Fruit fly (Drosophila melanogaster) whole organism, embryonic: Measurements from ENCODE around the gene CG13000.

Experiments
- Atf3 ChIP-seq: fragments of 200-800 bp; sonication (Bioruptor generic); optimal IDR thresholded peaks from 3 replicates; lab custom pipeline; 2016; ENCODE audit warnings: missing biosample characterization, missing genetic modification characterization
- CG1024 ChIP-seq: fragments of 200-800 bp; sonication (Bioruptor generic); IDR thresholded peaks from 2 replicates; pipeline ENCODE4 v1.3.6; 2022; ENCODE audit warnings: missing biosample characterization, missing genetic modification characterization
- CG10321 ChIP-seq: fragments of 200-800 bp; sonication (Bioruptor generic); IDR thresholded peaks from 2 replicates; pipeline ENCODE4 v1.3.6; 2022; ENCODE audit warnings: missing biosample characterization, missing genetic modification characterization
- CG10565 ChIP-seq: fragments of 200-800 bp; sonication (Bioruptor generic); optimal IDR thresholded peaks from 3 replicates; lab custom pipeline; 2016; ENCODE audit warnings: missing biosample characterization, mild to moderate bottlenecking, missing genetic modification characterization
- CG12219 ChIP-seq: fragments of 200-800 bp; sonication (Bioruptor generic); optimal IDR thresholded peaks from 3 replicates; lab custom pipeline; 2018; ENCODE audit warnings: missing biosample characterization, mild to moderate bottlenecking, missing genetic modification characterization
- CG13424 ChIP-seq: fragments of 200-800 bp; sonication (Bioruptor generic); optimal IDR thresholded peaks from 2 replicates; lab custom pipeline; 2019; ENCODE audit warnings: missing biosample characterization, mild to moderate bottlenecking, missing genetic modification characterization, moderate library complexity
- CG13894 ChIP-seq: fragments of 200-800 bp; sonication (Bioruptor generic); optimal IDR thresholded peaks from 3 replicates; lab custom pipeline; 2018; ENCODE audit warnings: missing biosample characterization, mild to moderate bottlenecking, missing genetic modification characterization, moderate library complexity
- CG14050 ChIP-seq: fragments of 200-800 bp; sonication (Bioruptor generic); IDR thresholded peaks from 3 replicates; pipeline ENCODE4 v1.3.6; 2022; ENCODE audit warnings: missing biosample characterization, missing genetic modification characterization
- CG14441 ChIP-seq: fragments of 200-800 bp; sonication (Bioruptor generic); IDR thresholded peaks from 2 replicates; pipeline ENCODE4 v1.3.6; 2022; ENCODE audit warnings: missing biosample characterization, missing genetic modification characterization
- CG17328 ChIP-seq: fragments of 200-800 bp; sonication (Bioruptor generic); IDR thresholded peaks from 2 replicates; pipeline ENCODE4 v1.3.6; 2022; ENCODE audit warnings: missing biosample characterization, missing genetic modification characterization
- CG17802 ChIP-seq: fragments of 200-800 bp; sonication (Bioruptor generic); optimal IDR thresholded peaks from 2 replicates; lab custom pipeline; 2018; ENCODE audit warnings: missing biosample characterization, mild to moderate bottlenecking, missing genetic modification characterization, moderate library complexity
- CG2116 ChIP-seq: fragments of 200-800 bp; sonication (Bioruptor generic); optimal IDR thresholded peaks from 3 replicates; lab custom pipeline; 2018; ENCODE audit warnings: missing biosample characterization, mild to moderate bottlenecking, missing genetic modification characterization
- CG2129 ChIP-seq: fragments of 200-800 bp; sonication (Bioruptor generic); IDR thresholded peaks from 2 replicates; pipeline ENCODE4 v1.3.6; 2022; ENCODE audit warnings: missing biosample characterization, missing genetic modification characterization; ENCODE audit not compliant: partially characterized antibody
- CG2199 ChIP-seq: fragments of 200-800 bp; sonication (Bioruptor generic); IDR thresholded peaks from 3 replicates; pipeline ENCODE4 v1.3.6; 2022; ENCODE audit warnings: missing biosample characterization, missing genetic modification characterization
- CG2889 ChIP-seq: fragments of 200-800 bp; sonication (Bioruptor generic); IDR thresholded peaks from 3 replicates; pipeline ENCODE4 v1.3.6; 2022; ENCODE audit warnings: missing biosample characterization, missing genetic modification characterization
- CG32532 ChIP-seq: fragments of 200-800 bp; sonication (Bioruptor generic); IDR thresholded peaks from 2 replicates; pipeline ENCODE4 v1.3.6; 2022; ENCODE audit warnings: missing biosample characterization, missing genetic modification characterization
- CG32767 ChIP-seq: fragments of 200-800 bp; sonication (Bioruptor generic); IDR thresholded peaks from 2 replicates; pipeline ENCODE4 v1.3.6; 2022; ENCODE audit warnings: missing biosample characterization, missing genetic modification characterization
- CG33213 ChIP-seq: fragments of 200-800 bp; sonication (Bioruptor generic); optimal IDR thresholded peaks from 3 replicates; lab custom pipeline; 2016; ENCODE audit warnings: missing biosample characterization, missing genetic modification characterization
- CG34422 ChIP-seq: fragments of 200-800 bp; sonication (Bioruptor generic); IDR thresholded peaks from 3 replicates; pipeline ENCODE4 v1.3.6; 2022; ENCODE audit warnings: missing biosample characterization, missing genetic modification characterization
- CG6654 ChIP-seq: fragments of 200-800 bp; sonication (Bioruptor generic); optimal IDR thresholded peaks from 2 replicates; lab custom pipeline; 2017; ENCODE audit warnings: missing biosample characterization, mild to moderate bottlenecking, missing genetic modification characterization
- CG6791 ChIP-seq: fragments of 200-800 bp; sonication (Bioruptor generic); IDR thresholded peaks from 3 replicates; pipeline ENCODE4 v1.3.6; 2022; ENCODE audit warnings: missing biosample characterization, missing genetic modification characterization; ENCODE audit not compliant: partially characterized antibody
- CG7357 ChIP-seq: fragments of 200-800 bp; sonication (Bioruptor generic); IDR thresholded peaks from 3 replicates; pipeline ENCODE4 v1.3.6; 2022; ENCODE audit warnings: missing biosample characterization, missing genetic modification characterization
- CG7786 ChIP-seq: fragments of 200-800 bp; sonication (Bioruptor generic); optimal IDR thresholded peaks from 2 replicates; lab custom pipeline; 2016; ENCODE audit warnings: missing biosample characterization, missing genetic modification characterization
- CG7963 ChIP-seq: fragments of 200-800 bp; sonication (Bioruptor generic); IDR thresholded peaks from 3 replicates; pipeline ENCODE4 v1.3.6; 2022; ENCODE audit warnings: missing biosample characterization, missing genetic modification characterization; ENCODE audit not compliant: partially characterized antibody
- CG8089 ChIP-seq: fragments of 200-800 bp; sonication (Bioruptor generic); optimal IDR thresholded peaks from 3 replicates; lab custom pipeline; 2016; ENCODE audit warnings: missing biosample characterization, missing genetic modification characterization
- CG8944 ChIP-seq: fragments of 200-800 bp; sonication (Bioruptor generic); optimal IDR thresholded peaks from 3 replicates; lab custom pipeline; 2016; ENCODE audit warnings: missing biosample characterization, missing genetic modification characterization
- Dp ChIP-seq: fragments of 200-800 bp; sonication (Bioruptor generic); optimal IDR thresholded peaks from 2 replicates; lab custom pipeline; 2018; ENCODE audit warnings: missing biosample characterization, mild to moderate bottlenecking, missing genetic modification characterization, moderate library complexity
- GATAe ChIP-seq: fragments of 200-800 bp; sonication (Bioruptor generic); conservative IDR thresholded peaks from 2 replicates; pipeline ENCODE4 v1.3.6; 2022; ENCODE audit warnings: missing biosample characterization, missing genetic modification characterization
- Gug ChIP-seq: fragments of 200-800 bp; sonication (Bioruptor generic); IDR thresholded peaks from 4 replicates; pipeline ENCODE4 v1.3.6; 2022; ENCODE audit warnings: missing biosample characterization, missing genetic modification characterization
- Mrtf ChIP-seq: fragments of 200-800 bp; sonication (Bioruptor generic); IDR thresholded peaks from 3 replicates; pipeline ENCODE4 v1.3.6; 2022; ENCODE audit warnings: missing biosample characterization, missing genetic modification characterization
- Neu2 ChIP-seq: fragments of 200-800 bp; sonication (Bioruptor generic); optimal IDR thresholded peaks from 3 replicates; lab custom pipeline; 2016; ENCODE audit warnings: missing biosample characterization, missing genetic modification characterization, borderline replicate concordance
- Nf-YB ChIP-seq: fragments of 200-800 bp; sonication (Bioruptor generic); optimal IDR thresholded peaks from 3 replicates; lab custom pipeline; 2019; ENCODE audit warnings: missing biosample characterization, mild to moderate bottlenecking, missing genetic modification characterization, moderate library complexity
- Ravus ChIP-seq: fragments of 200-800 bp; sonication (Bioruptor generic); IDR thresholded peaks from 2 replicates; pipeline ENCODE4 v1.3.6; 2022; ENCODE audit warnings: missing biosample characterization, missing genetic modification characterization
- Sry-β ChIP-seq: fragments of 200-800 bp; sonication (Bioruptor generic); optimal IDR thresholded peaks from 2 replicates; lab custom pipeline; 2018; ENCODE audit warnings: missing biosample characterization, mild to moderate bottlenecking, missing genetic modification characterization, moderate library complexity
- ash1 ChIP-seq: fragments of 200-800 bp; sonication (Bioruptor generic); optimal IDR thresholded peaks from 2 replicates; lab custom pipeline; 2018; ENCODE audit warnings: missing biosample characterization, mild to moderate bottlenecking, missing genetic modification characterization
- az2 ChIP-seq: fragments of 200-800 bp; sonication (Bioruptor generic); optimal IDR thresholded peaks from 3 replicates; lab custom pipeline; 2016; ENCODE audit warnings: missing biosample characterization, missing genetic modification characterization
- btn ChIP-seq: fragments of 200-800 bp; sonication (Bioruptor generic); optimal IDR thresholded peaks from 2 replicates; lab custom pipeline; 2016; ENCODE audit warnings: missing biosample characterization, missing genetic modification characterization
- chif ChIP-seq, 2 experiments: fragments of 200-800 bp; sonication (Bioruptor generic); optimal IDR thresholded peaks; 3 replicates each; lab custom pipeline; 2016; ENCODE audit warnings: missing biosample characterization in 2 of 2, missing genetic modification characterization in 2 of 2
- eyg ChIP-seq: fragments of 200-800 bp; sonication (Bioruptor generic); optimal IDR thresholded peaks from 3 replicates; lab custom pipeline; 2016; ENCODE audit warnings: missing biosample characterization, missing genetic modification characterization
- gem ChIP-seq: fragments of 200-800 bp; sonication (Bioruptor generic); optimal IDR thresholded peaks from 2 replicates; lab custom pipeline; 2019; ENCODE audit warnings: missing biosample characterization, mild to moderate bottlenecking, missing genetic modification characterization, moderate library complexity
- insv ChIP-seq, 2 experiments: fragments of 200-800 bp; sonication (Bioruptor generic); optimal IDR thresholded peaks; 3 replicates each; lab custom pipeline; 2016 to 2018; ENCODE audit warnings: missing biosample characterization in 2 of 2, missing genetic modification characterization in 2 of 2
- jigr1 ChIP-seq: fragments of 200-800 bp; sonication (Bioruptor generic); IDR thresholded peaks from 3 replicates; pipeline ENCODE4 v1.3.6; 2022; ENCODE audit warnings: missing biosample characterization, missing genetic modification characterization
- klu ChIP-seq: fragments of 200-800 bp; sonication (Bioruptor generic); IDR thresholded peaks from 2 replicates; pipeline ENCODE4 v1.3.6; 2022; ENCODE audit warnings: missing biosample characterization, missing genetic modification characterization
- mam ChIP-seq: fragments of 200-800 bp; sonication (Bioruptor generic); optimal IDR thresholded peaks from 3 replicates; lab custom pipeline; 2016; ENCODE audit warnings: missing biosample characterization, missing genetic modification characterization
- otp ChIP-seq: fragments of 200-800 bp; sonication (Bioruptor generic); IDR thresholded peaks from 3 replicates; pipeline ENCODE4, ENCODE4 v1.3.6; 2022; ENCODE audit warnings: missing biosample characterization, missing genetic modification characterization
- sim ChIP-seq: fragments of 200-800 bp; sonication (Bioruptor generic); IDR thresholded peaks from 2 replicates; pipeline ENCODE4 v1.3.6; 2022; ENCODE audit warnings: missing biosample characterization, missing genetic modification characterization
- sob ChIP-seq: fragments of 200-800 bp; sonication (Bioruptor generic); IDR thresholded peaks from 2 replicates; pipeline ENCODE4 v1.3.6; 2022; ENCODE audit warnings: missing biosample characterization, missing genetic modification characterization
- sqz ChIP-seq: fragments of 200-800 bp; sonication (Bioruptor generic); optimal IDR thresholded peaks from 3 replicates; lab custom pipeline; 2018; ENCODE audit warnings: missing biosample characterization, mild to moderate bottlenecking, missing genetic modification characterization
- trem ChIP-seq: fragments of 200-800 bp; optimal IDR thresholded peaks from 3 replicates; lab custom pipeline; 2019; ENCODE audit warnings: missing biosample characterization, mild to moderate bottlenecking, missing genetic modification characterization, moderate library complexity
- unc-4 ChIP-seq: fragments of 200-800 bp; sonication (Bioruptor generic); IDR thresholded peaks from 2 replicates; pipeline ENCODE4 v1.3.6; 2022; ENCODE audit warnings: missing biosample characterization, missing genetic modification characterization; ENCODE audit not compliant: partially characterized antibody

Gene CG13000

DNA sequence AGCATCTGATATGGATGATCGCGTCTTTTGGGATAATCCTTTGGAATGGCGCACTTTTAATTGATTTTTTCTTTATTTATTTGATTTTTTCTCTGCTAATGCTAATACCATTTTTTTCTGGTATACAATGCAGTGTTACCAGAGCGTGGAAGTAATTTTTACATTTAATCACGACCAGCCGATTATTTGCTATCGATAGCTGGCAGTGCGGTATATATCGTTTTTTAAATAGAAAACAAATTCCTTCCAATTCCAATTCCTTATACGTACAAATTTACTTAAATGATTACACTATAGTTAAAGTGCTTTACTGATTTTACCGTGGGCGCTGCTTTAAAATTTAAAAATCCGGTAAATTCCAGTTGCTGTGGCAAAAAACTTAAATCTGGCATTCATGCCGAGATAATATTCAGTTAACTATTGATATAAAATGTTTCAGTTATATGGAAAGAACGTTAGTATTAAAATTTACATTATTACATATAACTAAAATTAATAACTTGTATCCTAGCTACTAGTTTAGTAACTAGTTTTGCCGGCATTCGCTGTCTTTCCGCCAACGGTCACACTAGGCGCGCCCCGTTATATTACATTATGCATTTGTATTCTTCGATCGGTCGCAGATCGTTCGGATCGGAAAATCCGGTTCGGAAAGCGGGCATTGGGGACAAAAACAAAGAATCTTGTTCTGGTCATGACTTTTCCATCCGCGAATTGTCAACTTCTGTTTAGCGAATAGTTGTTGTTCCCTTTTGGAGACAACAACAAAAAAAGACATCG is 5.3 kb downstream of the CG13000 start, which contains the start of the genes CG13001 and RhoGAP15B:
Gene CG13001 (minus strand): TSS at position 137 of the 780 bp plus-strand sequence.
Gene RhoGAP15B (plus strand): TSS at position 556 of the 780 bp plus-strand sequence.
- no peak for TF ChIP-seq Atf3 (GFP tag; lab: Kevin White, UChicago)
- TF ChIP-seq Gug (GFP tag; lab: Robert Waterston, UW), result no peak
- no peak for TF ChIP-seq sob (GFP tag; lab: Robert Waterston, UW)
- TF ChIP-seq CG17802 (tag; lab: Kevin White, UChicago), result no peak
- no peak for TF ChIP-seq jigr1 (GFP tag; lab: Robert Waterston, UW)
- peak; percentile 23; the same call in 1 of the 2 replicates for TF ChIP-seq CG2129 (GFP tag; lab: Robert Waterston, UW)
- no peak for TF ChIP-seq eyg
- TF ChIP-seq otp (GFP tag; lab: Robert Waterston, UW), result no peak
- no peak for TF ChIP-seq CG8089
- peak; percentile 36 for TF ChIP-seq trem (tag; lab: Kevin White, UChicago)
- TF ChIP-seq Dp, result peak; percentile 56
- no peak for TF ChIP-seq Sry-β (GFP tag; lab: Kevin White, UChicago)
- TF ChIP-seq CG10321 (GFP tag; lab: Robert Waterston, UW), result no peak
- TF ChIP-seq CG2889 (GFP tag; lab: Robert Waterston, UW), result no peak
- no peak for TF ChIP-seq chif (GFP tag; optimal IDR thresholded peaks at IDR 0.05; lab: Kevin White, UChicago)
- no peak for TF ChIP-seq Mrtf (GFP tag; lab: Robert Waterston, UW)
- TF ChIP-seq CG13894, result no peak
- no peak for TF ChIP-seq CG6654
- no peak for TF ChIP-seq CG2199 (GFP tag; lab: Robert Waterston, UW)
- TF ChIP-seq CG7357 (GFP tag; lab: Robert Waterston, UW), result no peak
- no peak for TF ChIP-seq CG13424 (tag; lab: Kevin White, UChicago)
- no peak for TF ChIP-seq CG14050 (GFP tag; lab: Robert Waterston, UW)
- no peak for TF ChIP-seq az2 (GFP tag; lab: Kevin White, UChicago)
- peak; percentile 48 for TF ChIP-seq sqz (GFP tag; lab: Kevin White, UChicago)
- TF ChIP-seq CG32532 (GFP tag; lab: Robert Waterston, UW), result no peak
- no peak for TF ChIP-seq CG1024
- no peak for TF ChIP-seq insv (GFP tag; optimal IDR thresholded peaks at IDR 0.05; lab: Kevin White, UChicago)
- TF ChIP-seq CG6791 (GFP tag; lab: Robert Waterston, UW), result peak; percentile 83
- peak; percentile 36 for TF ChIP-seq CG2116
- TF ChIP-seq GATAe (GFP tag; lab: Robert Waterston, UW), result no peak
- no peak for TF ChIP-seq klu (GFP tag; lab: Robert Waterston, UW)
- TF ChIP-seq Neu2 (GFP tag; lab: Kevin White, UChicago), result no peak
- peak; percentile 8 for TF ChIP-seq CG12219 (GFP tag; lab: Kevin White, UChicago)
- TF ChIP-seq CG8944 (GFP tag; lab: Kevin White, UChicago), result no peak
- peak; percentile 68 for TF ChIP-seq unc-4
- no peak for TF ChIP-seq CG7786
- TF ChIP-seq CG34422 (GFP tag; lab: Robert Waterston, UW), result peak; percentile 33; the same call in 1 of the 3 replicates
- TF ChIP-seq CG10565, result no peak
- no peak for TF ChIP-seq CG33213
- TF ChIP-seq sim (GFP tag; lab: Robert Waterston, UW), result no peak
- TF ChIP-seq Ravus (GFP tag; lab: Robert Waterston, UW), result no peak
- peak; percentile 6 for TF ChIP-seq gem (tag; lab: Kevin White, UChicago)
- TF ChIP-seq CG17328 (GFP tag; lab: Robert Waterston, UW), result no peak
- peak; percentile 61 for TF ChIP-seq CG7963 (GFP tag; lab: Robert Waterston, UW)
- peak; percentile 15; the same call in 1 of the 2 replicates for TF ChIP-seq CG14441 (GFP tag; lab: Robert Waterston, UW)
- no peak for TF ChIP-seq mam (GFP tag; lab: Kevin White, UChicago)
- no peak for TF ChIP-seq Nf-YB (GFP tag; lab: Kevin White, UChicago)
- TF ChIP-seq btn (GFP tag; lab: Kevin White, UChicago), result no peak
- no peak for TF ChIP-seq ash1 (GFP tag; lab: Kevin White, UChicago)
- TF ChIP-seq CG32767, result peak; percentile 28; the same call in 1 of the 2 replicates
